Worm (Caenorhabditis elegans): ENCODE results near the gene scvp-1.

Gene scvp-1

ce11 chrV:10966874-10967273 is 35.8 kb upstream of the scvp-1 start (continued):
- TF ChIP-seq athp-1 (tag; optimal IDR thresholded peaks at IDR 0.05) (no peak), ZK185.1 (tag; optimal IDR thresholded peaks at IDR 0.05; ENCODE audit: poor library complexity, severe bottlenecking) (no peak), snpc-3.4 (tag; optimal IDR thresholded peaks at IDR 0.05) (no peak), ztf-25 (GFP tag; IDR thresholded peaks at IDR 0.05) (no peak), nhr-90 (tag; optimal IDR thresholded peaks at IDR 0.05) (no peak), egl-18 (GFP tag; IDR thresholded peaks at IDR 0.05) (no peak), zim-3 (tag; optimal IDR thresholded peaks at IDR 0.05) (no peak), sdz-38 (tag; optimal IDR thresholded peaks at IDR 0.05) (no peak), attf-6 (GFP tag; IDR thresholded peaks at IDR 0.05) (no peak), F57A8.1 (GFP tag; optimal IDR thresholded peaks at IDR 0.05) (no peak), xnd-1 (tag; optimal IDR thresholded peaks at IDR 0.05) (no peak), pha-4 (tag; optimal IDR thresholded peaks at IDR 0.05) (no peak), lin-54 (GFP tag; optimal IDR thresholded peaks at IDR 0.05) (no peak), attf-5 (GFP tag; optimal IDR thresholded peaks at IDR 0.05) (no peak), ztf-22 (GFP tag; optimal IDR thresholded peaks at IDR 0.05) (no peak), rpc-1 (optimal IDR thresholded peaks at IDR 0.05) (no peak), rpc-1 (tag; optimal IDR thresholded peaks at IDR 0.05) (no peak), nhr-179 (tag; optimal IDR thresholded peaks at IDR 0.05) (no peak), egl-44 (GFP tag; IDR thresholded peaks at IDR 0.05) (no peak), lin-40 (tag; optimal IDR thresholded peaks at IDR 0.05) (no peak), egrh-3 (GFP tag; IDR thresholded peaks at IDR 0.05) (no peak), F23B12.7 (tag; optimal IDR thresholded peaks at IDR 0.05; ENCODE audit: insufficient read depth) (no peak), nhr-80 (tag; optimal IDR thresholded peaks at IDR 0.05) (no peak), B0336.3 (GFP tag; IDR thresholded peaks at IDR 0.05) (0 out of 2 replicates have a peak, but pooled peaks have one; percentile 53), snpc-1.3 (tag; optimal IDR thresholded peaks at IDR 0.05; ENCODE audit: insufficient read depth) (no peak)

- TF ChIP-seq Y79H2A.3 (GFP tag; conservative IDR thresholded peaks at IDR 0.05) (no peak), Y53G8AR.9 (GFP tag; conservative IDR thresholded peaks at IDR 0.05) (peak; percentile 95), sdz-38 (tag; optimal IDR thresholded peaks at IDR 0.05) (no peak), hlh-26 (GFP tag; conservative IDR thresholded peaks at IDR 0.05) (no peak), ztf-3 (GFP tag; optimal IDR thresholded peaks at IDR 0.05) (peak; percentile 36), ceh-100 (GFP tag; IDR thresholded peaks at IDR 0.05) (peak; percentile 77), efl-1 (GFP tag; optimal IDR thresholded peaks at IDR 0.05) (peak; percentile 90), ceh-58 (GFP tag; IDR thresholded peaks at IDR 0.05) (no peak), lin-26 (GFP tag; IDR thresholded peaks at IDR 0.05) (peak; percentile 55; the same call in 1 of the 2 replicates), hmg-1.2 (GFP tag; IDR thresholded peaks at IDR 0.05) (peak; percentile 99), atf-7 (tag; optimal IDR thresholded peaks at IDR 0.05) (peak; percentile 83), bed-1 (GFP tag; IDR thresholded peaks at IDR 0.05) (no peak), nhr-80 (tag; optimal IDR thresholded peaks at IDR 0.05) (peak; percentile 97), pbrm-1 (GFP tag; IDR thresholded peaks at IDR 0.05) (peak; percentile 91), ceh-79 (tag; optimal IDR thresholded peaks at IDR 0.05) (no peak), nfya-1 (tag; optimal IDR thresholded peaks at IDR 0.05; ENCODE audit: borderline replicate concordance, insufficient read depth) (no peak), mes-4 (tag; optimal IDR thresholded peaks at IDR 0.05) (no peak), ztf-25 (GFP tag; IDR thresholded peaks at IDR 0.05) (no peak), F39B2.1 (GFP tag; IDR thresholded peaks at IDR 0.05) (no peak), snpc-3.4 (tag; optimal IDR thresholded peaks at IDR 0.05) (peak; percentile 93), hsf-1 (GFP tag; IDR thresholded peaks at IDR 0.05) (peak; percentile 76), B0019.2 (GFP tag; conservative IDR thresholded peaks at IDR 0.05) (peak; percentile 57), F23B12.7 (tag; optimal IDR thresholded peaks at IDR 0.05; ENCODE audit: insufficient read depth) (peak; percentile 97), snpc-4 (GFP tag; optimal IDR thresholded peaks at IDR 0.05) (peak; percentile 71), snpc-4 (tag; optimal IDR thresholded peaks at IDR 0.05) (peak; percentile 65 to 84 (median 80)), lsl-1 (GFP tag; optimal IDR thresholded peaks at IDR 0.05) (peak; percentile 75), zim-3 (tag; optimal IDR thresholded peaks at IDR 0.05) (no peak), somi-1 (GFP tag; optimal IDR thresholded peaks at IDR 0.05) (peak; percentile 78), egrh-3 (GFP tag; IDR thresholded peaks at IDR 0.05) (no peak), hrde-1 (tag; optimal IDR thresholded peaks at IDR 0.05; ENCODE audit: borderline replicate concordance) (no peak)
Observed at ce11 chrV:10965501-10965900, 34.4 kb upstream of the scvp-1 start, which contains the start of the genes ctf-4 and eef-1G. Gene ctf-4 (minus strand): TSS chrV:10965539. Gene eef-1G (plus strand): TSS chrV:10965719.

Measured in whole organism, young adult.